Worm (Caenorhabditis elegans) whole organism, midembryonic: ENCODE results near the gene W08G11.1.

Experiments used
- flt-1 ChIP-seq: fragments of 200-800 bp; sonication (Bioruptor generic); IDR thresholded peaks from 2 replicates; pipeline ENCODE4 v1.3.6; 2022; ENCODE audit warnings: missing genetic modification characterization, missing compliant biosample characterization
- ztf-23 ChIP-seq: fragments of 200-800 bp; sonication (Bioruptor generic); IDR thresholded peaks from 2 replicates; pipeline ENCODE4 v1.3.6; 2022; ENCODE audit warnings: missing genetic modification reagents, missing genetic modification characterization, missing compliant biosample characterization

DNA sequence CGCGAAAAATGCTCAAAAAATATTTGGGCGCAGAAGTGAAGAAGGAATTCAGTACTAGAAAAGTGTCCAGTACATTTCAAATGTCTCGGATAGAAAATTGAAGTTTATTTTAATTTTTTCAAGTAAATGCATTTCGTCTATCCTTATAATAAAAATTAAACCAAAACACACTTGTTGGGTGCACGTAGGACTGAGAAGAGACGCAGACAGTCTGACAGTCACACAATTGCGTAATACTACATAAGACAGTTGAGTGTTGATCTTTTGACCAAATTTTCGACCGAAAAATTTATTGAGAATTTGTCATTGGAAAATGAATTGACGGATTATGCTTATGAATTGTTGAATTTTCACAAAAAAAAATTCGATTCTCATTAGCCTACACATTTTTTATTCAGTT lies 37.3 kb upstream of the W08G11.1 start, which contains the start of gene oac-7:
- TF ChIP-seq flt-1 (no peak), ztf-23 (no peak)
